Fruit fly (Drosophila melanogaster) whole organism, embryonic: ENCODE measurements around the gene mfas.

Source experiments
- Ada2b ChIP-seq: fragments of 200-800 bp; sonication (Bioruptor generic); IDR thresholded peaks from 2 replicates; pipeline ENCODE4 v1.3.6; 2022; ENCODE audit warnings: missing biosample characterization, missing genetic modification characterization
- B-H1 ChIP-seq: fragments of 200-800 bp; sonication (Bioruptor generic); IDR thresholded peaks from 3 replicates; pipeline ENCODE4 v1.3.6; 2022; ENCODE audit warnings: missing biosample characterization, missing genetic modification characterization
- C15 ChIP-seq: fragments of 200-800 bp; sonication (Bioruptor generic); IDR thresholded peaks from 3 replicates; pipeline ENCODE4 v1.3.6; 2022; ENCODE audit warnings: missing biosample characterization, missing genetic modification characterization
- CG10366 ChIP-seq: fragments of 200-800 bp; sonication (Bioruptor generic); IDR thresholded peaks from 2 replicates; pipeline ENCODE4 v1.3.6; 2022; ENCODE audit warnings: missing biosample characterization, missing genetic modification characterization
- CG10431 ChIP-seq: fragments of 200-800 bp; sonication (Bioruptor generic); optimal IDR thresholded peaks from 3 replicates; lab custom pipeline; 2018; ENCODE audit warnings: missing biosample characterization, mild to moderate bottlenecking, missing genetic modification characterization
- CG11398 ChIP-seq: fragments of 200-800 bp; sonication (Bioruptor generic); optimal IDR thresholded peaks from 2 replicates; lab custom pipeline; 2016; ENCODE audit warnings: missing biosample characterization, missing genetic modification characterization
- CG12769 ChIP-seq: fragments of 200-800 bp; sonication (Bioruptor generic); optimal IDR thresholded peaks from 2 replicates; lab custom pipeline; 2019; ENCODE audit warnings: missing biosample characterization, mild to moderate bottlenecking, missing genetic modification characterization, moderate library complexity
- CG14014 ChIP-seq: fragments of 200-800 bp; sonication (Bioruptor generic); IDR thresholded peaks from 2 replicates; pipeline ENCODE4 v1.3.6; 2022; ENCODE audit warnings: missing biosample characterization, missing genetic modification characterization
- CG15514 ChIP-seq: fragments of 200-800 bp; sonication (Bioruptor generic); optimal IDR thresholded peaks from 3 replicates; lab custom pipeline; 2017; ENCODE audit warnings: missing biosample characterization, missing genetic modification characterization, mild to moderate bottlenecking, moderate library complexity, missing genetic modification reagents
- CG1603 ChIP-seq: fragments of 200-800 bp; sonication (Bioruptor generic); optimal IDR thresholded peaks from 2 replicates; lab custom pipeline; 2019; ENCODE audit warnings: missing biosample characterization, mild to moderate bottlenecking, missing genetic modification characterization, moderate library complexity
- CG31224 ChIP-seq: fragments of 200-800 bp; sonication (Bioruptor generic); IDR thresholded peaks from 2 replicates; pipeline ENCODE4 v1.3.6; 2022; ENCODE audit warnings: missing biosample characterization, missing genetic modification characterization
- CG34376 ChIP-seq: fragments of 200-800 bp; sonication (Bioruptor generic); optimal IDR thresholded peaks from 2 replicates; lab custom pipeline; 2018; ENCODE audit warnings: missing biosample characterization, mild to moderate bottlenecking, missing genetic modification characterization
- CG3995 ChIP-seq: fragments of 200-800 bp; sonication (Bioruptor generic); optimal IDR thresholded peaks from 3 replicates; lab custom pipeline; 2016; ENCODE audit warnings: missing biosample characterization, missing genetic modification characterization
- CG42726 ChIP-seq: fragments of 200-800 bp; sonication (Bioruptor generic); IDR thresholded peaks from 2 replicates; pipeline ENCODE4 v1.3.6; 2022; ENCODE audit warnings: missing biosample characterization, missing genetic modification characterization; ENCODE audit not compliant: partially characterized antibody
- CG4707 ChIP-seq: fragments of 200-800 bp; sonication (Bioruptor generic); optimal IDR thresholded peaks from 2 replicates; lab custom pipeline; 2018; ENCODE audit warnings: missing biosample characterization, mild to moderate bottlenecking, missing genetic modification characterization, moderate library complexity
- CG6689 ChIP-seq: fragments of 200-800 bp; sonication (Bioruptor generic); IDR thresholded peaks from 2 replicates; pipeline ENCODE4 v1.3.6; 2022; ENCODE audit warnings: missing biosample characterization, missing genetic modification characterization
- CG8478 ChIP-seq: fragments of >200 bp; optimal IDR thresholded peaks from 2 replicates; lab custom pipeline; 2018
- CG8924 ChIP-seq: fragments of 200-800 bp; optimal IDR thresholded peaks from 3 replicates; lab custom pipeline; 2019; ENCODE audit warnings: missing biosample characterization, mild to moderate bottlenecking, missing genetic modification characterization, moderate library complexity
- CG9437 ChIP-seq: fragments of 200-800 bp; sonication (Bioruptor generic); optimal IDR thresholded peaks from 2 replicates; lab custom pipeline; 2018; ENCODE audit warnings: missing biosample characterization, mild to moderate bottlenecking, missing genetic modification characterization
- CG9609 ChIP-seq: fragments of 200-800 bp; sonication (Bioruptor generic); optimal IDR thresholded peaks from 3 replicates; lab custom pipeline; 2016; ENCODE audit warnings: missing biosample characterization, missing genetic modification characterization
- Doc2 ChIP-seq: fragments of 200-800 bp; sonication (Bioruptor generic); IDR thresholded peaks from 2 replicates; pipeline ENCODE4 v1.3.6; 2022; ENCODE audit warnings: missing biosample characterization, missing genetic modification characterization
- Doc3 ChIP-seq: fragments of 200-800 bp; sonication (Bioruptor generic); IDR thresholded peaks from 3 replicates; pipeline ENCODE4 v1.3.6; 2022; ENCODE audit warnings: missing biosample characterization, missing genetic modification characterization; ENCODE audit not compliant: partially characterized antibody
- HHEX ChIP-seq: fragments of 200-800 bp; sonication (Bioruptor generic); optimal IDR thresholded peaks from 3 replicates; lab custom pipeline; 2017; ENCODE audit warnings: missing biosample characterization, mild to moderate bottlenecking, missing genetic modification characterization, missing genetic modification reagents
- HLH4C ChIP-seq: fragments of 200-800 bp; sonication (Bioruptor generic); IDR thresholded peaks from 3 replicates; pipeline ENCODE4 v1.3.6; 2022; ENCODE audit warnings: missing biosample characterization, missing genetic modification characterization; ENCODE audit not compliant: partially characterized antibody
- NC2α ChIP-seq: fragments of 200-800 bp; sonication (Bioruptor generic); optimal IDR thresholded peaks from 2 replicates; lab custom pipeline; 2016; ENCODE audit warnings: missing biosample characterization, missing genetic modification characterization
- NFAT ChIP-seq: fragments of 200-800 bp; sonication (Bioruptor generic); IDR thresholded peaks from 2 replicates; pipeline ENCODE4 v1.3.6; 2022; ENCODE audit warnings: missing biosample characterization, missing genetic modification characterization
- Six4 ChIP-seq: fragments of 200-800 bp; sonication (Bioruptor generic); optimal IDR thresholded peaks from 2 replicates; lab custom pipeline; 2016; ENCODE audit warnings: missing biosample characterization, missing genetic modification characterization
- Ssrp ChIP-seq: fragments of 200-800 bp; sonication (Bioruptor generic); optimal IDR thresholded peaks from 2 replicates; lab custom pipeline; 2018; ENCODE audit warnings: missing biosample characterization, mild to moderate bottlenecking, missing genetic modification characterization, moderate library complexity
- Tbp ChIP-seq: fragments of >200 bp; optimal IDR thresholded peaks from 2 replicates; lab custom pipeline; 2018; ENCODE audit warnings: missing biosample characterization, missing genetic modification characterization
- ab ChIP-seq: fragments of 200-800 bp; sonication (Bioruptor generic); optimal IDR thresholded peaks from 2 replicates; lab custom pipeline; 2016; ENCODE audit warnings: missing biosample characterization, missing genetic modification characterization
- al ChIP-seq: fragments of 200-800 bp; sonication (Bioruptor generic); IDR thresholded peaks from 2 replicates; pipeline ENCODE4 v1.3.6; 2022; ENCODE audit warnings: missing biosample characterization, missing genetic modification characterization
- br ChIP-seq: fragments of >200 bp; optimal IDR thresholded peaks from 2 replicates; lab custom pipeline; 2017
- cas ChIP-seq: fragments of 200-800 bp; sonication (Bioruptor generic); IDR thresholded peaks from 2 replicates; pipeline ENCODE4 v1.3.6; 2022; ENCODE audit warnings: missing biosample characterization, missing genetic modification characterization
- eve ChIP-seq, 2 experiments: fragments of >200 bp; optimal IDR thresholded peaks; 2 replicates each; lab custom pipeline; 2017; ENCODE audit warnings: missing biosample characterization in 2 of 2, missing genetic modification characterization in 2 of 2
- eyg ChIP-seq: fragments of 200-800 bp; sonication (Bioruptor generic); optimal IDR thresholded peaks from 3 replicates; lab custom pipeline; 2016; ENCODE audit warnings: missing biosample characterization, missing genetic modification characterization
- fd102C ChIP-seq: fragments of 200-800 bp; sonication (Bioruptor generic); optimal IDR thresholded peaks from 2 replicates; lab custom pipeline; 2018; ENCODE audit warnings: missing biosample characterization, mild to moderate bottlenecking, missing genetic modification characterization, moderate library complexity
- fu2 ChIP-seq: fragments of 200-800 bp; sonication (Bioruptor generic); optimal IDR thresholded peaks from 2 replicates; lab custom pipeline; 2016; ENCODE audit warnings: missing biosample characterization, missing genetic modification characterization
- gce ChIP-seq: fragments of 200-800 bp; sonication (Bioruptor generic); IDR thresholded peaks from 3 replicates; pipeline ENCODE4 v1.3.6; 2022; ENCODE audit warnings: missing biosample characterization, missing genetic modification characterization
- ham ChIP-seq: fragments of 200-800 bp; sonication (Bioruptor generic); IDR thresholded peaks from 2 replicates; pipeline ENCODE4 v1.3.6; 2022; ENCODE audit warnings: missing biosample characterization, missing genetic modification characterization
- insv ChIP-seq, 2 experiments: fragments of 200-800 bp; sonication (Bioruptor generic); optimal IDR thresholded peaks; 3 replicates each; lab custom pipeline; 2016 to 2018; ENCODE audit warnings: missing biosample characterization in 2 of 2, missing genetic modification characterization in 2 of 2
- nom ChIP-seq: fragments of 200-800 bp; sonication (Bioruptor generic); optimal IDR thresholded peaks from 2 replicates; lab custom pipeline; 2017; ENCODE audit warnings: missing biosample characterization, missing genetic modification characterization, mild to moderate bottlenecking, moderate library complexity, missing genetic modification reagents
- org-1 ChIP-seq: fragments of 200-800 bp; sonication (Bioruptor generic); optimal IDR thresholded peaks from 2 replicates; lab custom pipeline; 2017; ENCODE audit warnings: missing biosample characterization, missing genetic modification characterization
- p53 ChIP-seq: fragments of 200-800 bp; sonication (Bioruptor generic); optimal IDR thresholded peaks from 2 replicates; lab custom pipeline; 2016; ENCODE audit warnings: missing biosample characterization, missing genetic modification characterization
- pnt ChIP-seq: fragments of 200-800 bp; sonication (Bioruptor generic); optimal IDR thresholded peaks from 3 replicates; lab custom pipeline; 2016; ENCODE audit warnings: missing biosample characterization, missing genetic modification characterization
- run ChIP-seq: fragments of 200-800 bp; sonication (Bioruptor generic); optimal IDR thresholded peaks from 3 replicates; lab custom pipeline; 2018; ENCODE audit warnings: missing biosample characterization, mild to moderate bottlenecking, missing genetic modification characterization
- scrt ChIP-seq: fragments of 200-800 bp; sonication (Bioruptor generic); optimal IDR thresholded peaks from 2 replicates; lab custom pipeline; 2018; ENCODE audit warnings: missing biosample characterization, mild to moderate bottlenecking, missing genetic modification characterization, moderate library complexity
- sd ChIP-seq: fragments of 200-800 bp; sonication (Bioruptor generic); optimal IDR thresholded peaks from 3 replicates; lab custom pipeline; 2018; ENCODE audit warnings: missing biosample characterization, mild to moderate bottlenecking, missing genetic modification characterization, moderate library complexity
- sisA ChIP-seq: fragments of 200-800 bp; sonication (Bioruptor generic); IDR thresholded peaks from 2 replicates; pipeline ENCODE4 v1.3.6; 2022; ENCODE audit warnings: missing biosample characterization, missing genetic modification characterization
- sqz ChIP-seq: fragments of 200-800 bp; sonication (Bioruptor generic); optimal IDR thresholded peaks from 3 replicates; lab custom pipeline; 2018; ENCODE audit warnings: missing biosample characterization, mild to moderate bottlenecking, missing genetic modification characterization
- sr ChIP-seq: fragments of 200-800 bp; sonication (Bioruptor generic); IDR thresholded peaks from 3 replicates; pipeline ENCODE4 v1.3.6; 2022; ENCODE audit warnings: missing biosample characterization, missing genetic modification characterization
- ssp ChIP-seq: fragments of 200-800 bp; sonication (Bioruptor generic); IDR thresholded peaks from 2 replicates; pipeline ENCODE4 v1.3.6; 2022; ENCODE audit warnings: missing biosample characterization, missing genetic modification characterization
- tgo ChIP-seq: fragments of 200-800 bp; sonication (Bioruptor generic); IDR thresholded peaks from 3 replicates; pipeline ENCODE4 v1.3.6; 2022; ENCODE audit warnings: missing biosample characterization, missing genetic modification characterization
- tll ChIP-seq, 2 experiments: fragments of 200-800 bp in 1 of 2; fragments of >200 bp in 1 of 2; sonication (Bioruptor generic) in 1 of 2; optimal IDR thresholded peaks; 2 replicates each; lab custom pipeline; 2017 to 2019; ENCODE audit warnings: missing biosample characterization in 2 of 2, missing genetic modification characterization in 2 of 2, mild to moderate bottlenecking in 1 of 2, moderate library complexity in 1 of 2

The mfas gene

DNA sequence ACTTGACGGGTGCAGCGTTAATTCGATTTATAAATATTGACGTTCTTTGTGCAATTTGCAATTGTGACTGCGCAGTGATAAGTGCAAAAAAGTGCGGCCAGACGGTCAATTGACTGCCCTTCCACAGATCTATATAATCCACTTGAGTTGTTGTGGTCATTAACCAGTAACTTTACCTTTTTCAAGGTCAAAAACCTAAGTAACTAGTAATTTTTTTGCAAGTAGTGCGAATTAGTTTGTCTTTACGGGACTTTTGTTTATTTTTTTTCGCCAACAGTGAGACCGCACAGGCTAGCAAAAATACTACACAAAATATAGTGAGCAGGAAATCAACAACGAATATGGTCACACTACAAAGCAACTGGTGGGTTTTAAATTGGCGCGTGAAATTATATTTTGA lies 18.5 kb downstream of the mfas start, which contains the start of gene Tango9 (continued):
- peak; percentile 47 for TF ChIP-seq CG3995 (GFP tag; lab: Kevin White, UChicago)
- TF ChIP-seq CG42726 (GFP tag; lab: Robert Waterston, UW) = no peak
- no peak for TF ChIP-seq al
- no peak for TF ChIP-seq NFAT
- TF ChIP-seq Tbp (GFP tag; lab: Kevin White, UChicago) = no peak
- no peak for TF ChIP-seq fu2 (GFP tag; lab: Kevin White, UChicago)
- TF ChIP-seq p53 = peak; percentile 9
- peak; percentile 62 for TF ChIP-seq CG15514 (GFP tag; lab: Kevin White, UChicago)
- no peak for TF ChIP-seq cas (GFP tag; lab: Robert Waterston, UW)
- peak; percentile 99 for TF ChIP-seq scrt (GFP tag; lab: Kevin White, UChicago)
- no peak for TF ChIP-seq ab (GFP tag; lab: Kevin White, UChicago)
- TF ChIP-seq tll (GFP tag; optimal IDR thresholded peaks at IDR 0.05; lab: Kevin White, UChicago) = no peak
- no peak for TF ChIP-seq CG9437 (GFP tag; lab: Kevin White, UChicago)
- TF ChIP-seq Six4 (GFP tag; lab: Kevin White, UChicago) = no peak
- no peak for TF ChIP-seq C15 (GFP tag; lab: Robert Waterston, UW)
- TF ChIP-seq CG14014 = no peak
- TF ChIP-seq sd (tag; lab: Kevin White, UChicago) = no peak
- TF ChIP-seq CG6689 = no peak
- no peak for TF ChIP-seq CG31224 (GFP tag; lab: Robert Waterston, UW)
- TF ChIP-seq CG8924 (tag; lab: Kevin White, UChicago) = peak; percentile 20
- TF ChIP-seq ham (GFP tag; lab: Robert Waterston, UW) = no peak
- TF ChIP-seq CG11398 (GFP tag; lab: Kevin White, UChicago) = no peak
- TF ChIP-seq sqz (GFP tag; lab: Kevin White, UChicago) = peak; percentile 41
- no peak for TF ChIP-seq CG9609 (GFP tag; lab: Kevin White, UChicago)
- no peak for TF ChIP-seq br (lab: Kevin White, UChicago)
- no peak for TF ChIP-seq CG10431 (GFP tag; lab: Kevin White, UChicago)
- no peak for TF ChIP-seq HLH4C (GFP tag; lab: Robert Waterston, UW)
- TF ChIP-seq NC2α (GFP tag; lab: Kevin White, UChicago) = no peak
- no peak for TF ChIP-seq run (tag; lab: Kevin White, UChicago)
- peak; percentile 57 for TF ChIP-seq nom
- TF ChIP-seq Doc2 (GFP tag; lab: Robert Waterston, UW) = no peak
- TF ChIP-seq eyg (GFP tag; lab: Kevin White, UChicago) = no peak
- TF ChIP-seq gce (GFP tag; lab: Robert Waterston, UW) = no peak
- TF ChIP-seq CG8478 (lab: Kevin White, UChicago) = no peak
- no peak for TF ChIP-seq pnt (GFP tag; lab: Kevin White, UChicago)
- no peak for TF ChIP-seq eve (GFP tag; optimal IDR thresholded peaks at IDR 0.05; lab: Kevin White, UChicago)
- no peak for TF ChIP-seq sr (GFP tag; lab: Robert Waterston, UW)
- no peak for TF ChIP-seq CG34376 (GFP tag; lab: Kevin White, UChicago)
- TF ChIP-seq CG12769 (tag; lab: Kevin White, UChicago) = no peak
- TF ChIP-seq insv (GFP tag; optimal IDR thresholded peaks at IDR 0.05; lab: Kevin White, UChicago) = no peak
- TF ChIP-seq ssp (GFP tag; lab: Robert Waterston, UW) = 0 out of 2 replicates have a peak, but pooled peaks have one; percentile 5
- no peak for TF ChIP-seq HHEX (GFP tag; lab: Kevin White, UChicago)
- no peak for TF ChIP-seq fd102C (GFP tag; lab: Kevin White, UChicago)
- no peak for TF ChIP-seq sisA (GFP tag; lab: Robert Waterston, UW)
- TF ChIP-seq Doc3 = no peak
- no peak for TF ChIP-seq B-H1
- no peak for TF ChIP-seq Ada2b (GFP tag; lab: Robert Waterston, UW)
- TF ChIP-seq CG10366 = no peak
- TF ChIP-seq tgo (GFP tag; lab: Robert Waterston, UW) = no peak
- TF ChIP-seq CG4707 (GFP tag; lab: Kevin White, UChicago) = no peak
- TF ChIP-seq org-1 (GFP tag; lab: Kevin White, UChicago) = no peak
- TF ChIP-seq Ssrp (tag; lab: Kevin White, UChicago) = no peak
- TF ChIP-seq CG1603 (tag; lab: Kevin White, UChicago) = peak; percentile 71
